Fruit fly (Drosophila melanogaster) S2 (cell line): ENCODE measurements around the gene Pdzd8.

Source experiments
- CG8478 ChIP-seq: fragments of >200 bp; optimal IDR thresholded peaks from 2 replicates; lab custom pipeline; 2018
- CTCF ChIP-seq, 2 experiments: fragments of >200 bp; optimal IDR thresholded peaks; 2 replicates each; lab custom pipeline; 2018

Gene Pdzd8

DNA sequence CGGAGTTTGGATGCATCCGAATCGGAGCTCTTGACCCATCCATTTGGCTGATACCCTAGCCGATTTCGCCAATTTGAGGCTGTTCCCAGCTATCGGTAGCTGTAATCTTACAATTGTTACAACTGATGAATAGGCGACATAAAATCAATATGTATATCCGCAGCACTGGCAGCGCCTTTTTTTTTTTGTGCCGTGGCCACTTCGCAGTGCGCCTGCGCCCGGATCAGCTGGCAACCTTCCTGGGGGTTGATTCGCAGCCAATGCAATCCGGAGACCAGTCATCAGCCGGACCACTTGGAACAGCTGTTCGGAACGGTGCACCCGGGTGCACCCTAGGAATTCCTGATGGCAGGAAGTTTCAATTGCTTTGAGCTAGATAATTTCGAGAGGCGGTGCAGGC is at the start of gene Pdzd8:
Gene Pdzd8, minus strand, starts transcription at position 125 of the 400 bp plus-strand sequence.
- TF ChIP-seq CG8478 (lab: Kevin White, UChicago): no peak
- no peak for TF ChIP-seq CTCF (optimal IDR thresholded peaks at IDR 0.05; lab: Kevin White, UChicago)

DNA sequence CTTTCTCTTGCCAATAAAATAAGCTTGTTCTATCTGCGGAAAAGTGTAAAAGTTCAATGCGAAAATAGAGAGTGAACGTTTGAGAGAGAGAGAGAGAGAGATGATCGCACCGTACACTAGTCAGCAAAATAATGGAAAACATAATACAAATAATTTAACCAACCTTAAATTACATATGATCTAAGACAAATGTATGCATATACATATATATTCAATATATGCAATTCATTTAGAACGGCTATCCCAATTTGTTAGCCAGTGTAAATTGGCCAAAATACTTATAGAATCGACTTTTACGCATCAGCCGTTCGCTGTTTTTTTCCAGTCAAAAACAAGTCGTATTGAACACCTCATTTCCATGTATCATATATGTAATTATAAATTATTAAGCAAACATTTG is 5.4 kb downstream of the Pdzd8 start:
- TF ChIP-seq CTCF (optimal IDR thresholded peaks at IDR 0.05; lab: Kevin White, UChicago): no peak

DNA sequence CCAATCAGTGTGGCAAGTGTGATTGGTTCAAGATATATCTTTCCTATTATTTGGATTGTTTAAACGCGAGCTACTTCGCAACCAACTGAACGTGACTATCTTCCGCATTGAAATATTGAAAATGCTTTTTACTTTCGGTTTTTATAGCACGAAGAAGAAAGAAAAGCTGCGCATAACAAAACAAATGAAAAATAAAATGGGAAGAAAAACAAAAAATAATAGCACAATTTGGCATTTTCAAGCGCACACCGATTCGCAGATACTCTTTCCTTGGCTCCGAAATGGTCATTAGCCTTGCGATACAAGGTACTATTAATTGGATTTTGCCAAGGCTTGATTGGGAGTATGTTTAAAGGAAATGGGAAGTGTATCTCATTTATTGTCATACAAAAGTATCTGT is 6.1 kb downstream of the Pdzd8 start, which contains the start of gene Sclp:
Gene Sclp, minus strand, starts transcription at position 101 of the 400 bp plus-strand sequence.
- TF ChIP-seq CG8478 (lab: Kevin White, UChicago): no peak
- TF ChIP-seq CTCF (optimal IDR thresholded peaks at IDR 0.05; lab: Kevin White, UChicago): no peak

DNA sequence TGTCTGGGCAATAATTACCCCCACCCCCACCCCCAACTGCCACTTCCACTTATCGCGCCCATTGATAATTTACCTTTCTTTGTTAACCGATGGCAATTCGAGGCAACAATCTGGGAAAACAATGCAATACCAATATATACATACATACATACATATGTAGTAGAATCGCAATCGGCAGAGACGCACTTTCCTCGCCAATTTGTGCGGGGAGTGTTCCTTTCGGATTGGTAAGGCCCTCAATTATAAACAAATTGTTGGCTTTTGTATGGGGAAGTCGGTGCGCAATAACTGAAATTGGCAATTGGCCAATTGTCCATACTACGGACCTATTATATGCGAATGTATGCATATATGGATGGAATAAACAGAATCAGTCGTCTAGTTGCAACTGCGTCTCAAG is 7.0 kb downstream of the Pdzd8 start:
- TF ChIP-seq CTCF (optimal IDR thresholded peaks at IDR 0.05; lab: Kevin White, UChicago): no peak
- TF ChIP-seq CG8478 (lab: Kevin White, UChicago): no peak

dm6 chrX:11922650-11923237 is 7.9 kb downstream of the Pdzd8 start:
- TF ChIP-seq CTCF (optimal IDR thresholded peaks at IDR 0.05; lab: Kevin White, UChicago) (no peak), CG8478 (lab: Kevin White, UChicago) (no peak)

- no peak for TF ChIP-seq CG8478 (lab: Kevin White, UChicago)
- no peak for TF ChIP-seq CTCF (optimal IDR thresholded peaks at IDR 0.05; lab: Kevin White, UChicago)
These were observed 9.7 kb downstream of the Pdzd8 start for dm6 chrX:11920959-11921358.

dm6 chrX:11917056-11917633 is 13.5 kb downstream of the Pdzd8 start, which contains the start of gene pot:
pot (minus strand) TSS chrX:11917260.
- TF ChIP-seq CTCF (optimal IDR thresholded peaks at IDR 0.05; lab: Kevin White, UChicago) (no peak), CG8478 (lab: Kevin White, UChicago) (no peak)

DNA sequence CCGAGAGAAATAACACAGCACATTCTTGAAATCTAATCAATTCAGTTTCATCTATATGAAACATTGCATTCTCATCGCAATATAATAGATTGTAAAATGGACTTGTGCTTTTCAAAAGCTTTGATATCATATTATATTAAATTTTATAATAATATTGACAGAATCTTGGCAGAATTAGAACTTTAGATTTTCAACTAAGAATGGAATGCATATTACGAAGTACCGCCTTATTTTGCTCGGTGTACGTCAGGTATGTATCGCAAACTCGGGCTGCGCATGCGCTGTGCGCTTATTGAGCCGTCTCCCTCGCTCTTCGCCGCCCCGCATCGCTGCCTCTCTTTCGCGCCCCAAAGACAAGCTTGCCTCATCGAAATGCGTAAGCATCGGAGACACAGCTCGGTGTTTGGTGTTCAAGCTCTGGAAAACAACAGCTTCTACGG is 15.5 kb downstream of the Pdzd8 start:
- TF ChIP-seq CTCF (optimal IDR thresholded peaks at IDR 0.05; lab: Kevin White, UChicago) (no peak), CG8478 (lab: Kevin White, UChicago) (no peak)

DNA sequence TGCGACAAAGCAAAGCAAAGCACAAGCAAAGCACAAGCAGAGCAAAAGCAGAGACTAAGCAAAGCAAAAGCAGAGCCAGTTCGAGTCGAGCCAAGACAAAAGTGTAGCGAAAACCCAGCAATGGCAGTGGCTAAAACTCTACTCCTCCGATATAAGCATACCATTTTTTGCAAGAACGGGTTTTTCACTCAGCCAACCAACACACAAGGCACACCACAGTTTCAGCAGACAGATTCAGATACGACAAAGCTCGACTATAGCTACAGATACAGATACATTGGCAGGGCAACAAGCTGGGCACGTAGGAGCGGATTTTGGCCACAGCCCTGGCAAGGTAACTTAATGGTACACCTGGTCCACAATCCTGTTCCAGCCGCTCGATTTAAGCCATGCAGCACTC is 17.1 kb downstream of the Pdzd8 start:
- TF ChIP-seq CTCF (optimal IDR thresholded peaks at IDR 0.05; lab: Kevin White, UChicago): no peak
- no peak for TF ChIP-seq CG8478 (lab: Kevin White, UChicago)

DNA sequence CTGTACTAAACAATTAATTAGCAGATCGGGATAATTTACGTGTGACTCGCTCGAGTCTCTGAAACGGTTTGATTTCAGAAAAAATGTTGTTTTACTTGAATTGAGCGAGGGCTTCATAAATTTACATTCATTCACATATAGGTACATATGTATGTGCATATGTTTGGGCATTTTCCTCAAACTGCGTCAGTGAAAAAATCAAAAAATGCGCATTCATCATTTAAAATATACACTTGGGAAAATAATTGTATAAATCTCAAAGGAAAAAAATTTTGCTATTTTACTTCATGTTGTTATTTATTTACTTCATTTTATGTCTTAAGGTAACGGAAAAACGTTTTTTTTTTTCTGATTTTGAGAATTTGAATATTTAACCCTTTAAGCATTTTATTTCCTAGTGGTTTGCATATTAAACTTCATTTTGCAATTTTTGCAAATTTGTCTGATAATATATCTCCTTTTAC is 23.8 kb downstream of the Pdzd8 start, which contains the start of gene CG43156:
Gene CG43156, minus strand, starts transcription at position 51 of the 464 bp plus-strand sequence.
- TF ChIP-seq CTCF (optimal IDR thresholded peaks at IDR 0.05; lab: Kevin White, UChicago): no peak
- TF ChIP-seq CG8478 (lab: Kevin White, UChicago): no peak

dm6 chrX:11905144-11905543 is 25.5 kb downstream of the Pdzd8 start, which contains the start of gene Upf1:
Upf1 (minus strand) TSS chrX:11905371.
- TF ChIP-seq CTCF (optimal IDR thresholded peaks at IDR 0.05; lab: Kevin White, UChicago): no peak
- TF ChIP-seq CG8478 (lab: Kevin White, UChicago): no peak

DNA sequence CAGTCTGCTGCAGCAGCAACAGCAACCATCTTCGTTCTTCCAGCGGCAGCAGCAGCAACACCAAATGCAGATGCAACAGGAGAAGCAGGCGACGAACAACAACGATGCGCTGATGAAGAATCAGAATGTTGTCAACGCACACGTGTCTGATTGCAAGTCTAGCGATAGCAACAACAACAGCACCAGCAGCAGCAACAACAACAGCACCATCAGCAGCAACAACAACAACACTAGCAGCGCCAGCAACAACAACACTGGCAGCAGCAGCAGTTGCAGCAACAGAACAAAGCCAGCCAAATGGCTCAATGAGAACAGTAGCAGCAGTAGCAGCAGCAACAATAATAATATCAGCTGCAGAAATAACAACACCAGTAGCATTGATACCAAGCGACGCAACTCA is 35.5 kb downstream of the Pdzd8 start:
- TF ChIP-seq CTCF (optimal IDR thresholded peaks at IDR 0.05; lab: Kevin White, UChicago) (no peak), CG8478 (lab: Kevin White, UChicago) (no peak)

DNA sequence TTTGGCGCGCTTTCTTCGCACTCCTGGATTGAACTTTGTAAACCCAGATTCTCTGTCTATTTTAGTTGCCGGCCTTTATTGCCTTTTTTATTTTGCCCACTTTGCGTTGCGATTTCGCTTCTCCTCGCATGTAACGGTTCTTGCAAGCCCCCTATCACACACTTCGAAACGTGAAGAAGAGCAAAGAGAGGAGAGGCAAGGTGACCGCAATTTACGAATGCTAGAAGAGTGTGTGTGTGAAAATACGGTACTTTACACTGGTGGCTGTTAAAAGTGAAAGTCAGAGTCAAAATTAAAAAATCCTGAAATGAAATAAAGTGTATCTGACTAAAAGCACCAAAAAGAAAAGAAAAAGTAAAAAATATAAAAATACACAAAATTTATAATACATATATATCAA is 36.5 kb downstream of the Pdzd8 start:
- TF ChIP-seq CTCF (optimal IDR thresholded peaks at IDR 0.05; lab: Kevin White, UChicago): no peak
- TF ChIP-seq CG8478 (lab: Kevin White, UChicago): no peak

- TF ChIP-seq CTCF (optimal IDR thresholded peaks at IDR 0.05; lab: Kevin White, UChicago): no peak
- TF ChIP-seq CG8478 (lab: Kevin White, UChicago): no peak
These were observed 37.0 kb downstream of the Pdzd8 start, which contains the start of gene wisp for dm6 chrX:11893643-11894042. wisp (plus strand) TSS chrX:11893943.

dm6 chrX:11891682-11892179 is 38.9 kb downstream of the Pdzd8 start, which contains the start of gene sicily:
sicily (plus strand) TSS chrX:11891732.
- no peak for TF ChIP-seq CG8478 (lab: Kevin White, UChicago)
- no peak for TF ChIP-seq CTCF (optimal IDR thresholded peaks at IDR 0.05; lab: Kevin White, UChicago)
